Fruit fly (Drosophila melanogaster): Measurements from ENCODE around the gene CG7512.

The CG7512 gene

dm6 chr3L:11560885-11561284, 47.4 kb downstream of the CG7512 start:
- TF ChIP-seq rn (GFP tag; IDR thresholded peaks at IDR 0.05) (no peak), CG8159 (tag; optimal IDR thresholded peaks at IDR 0.05) (no peak), CG17806 (tag; optimal IDR thresholded peaks at IDR 0.05) (no peak), CG32121 (GFP tag; IDR thresholded peaks at IDR 0.05) (no peak), Pif1A (GFP tag; optimal IDR thresholded peaks at IDR 0.05) (no peak), Snoo (tag; optimal IDR thresholded peaks at IDR 0.05) (no peak), CG14655 (GFP tag; optimal IDR thresholded peaks at IDR 0.05) (no peak), D1 (tag; optimal IDR thresholded peaks at IDR 0.05) (no peak), CG12605 (GFP tag; IDR thresholded peaks at IDR 0.05) (no peak), CG10348 (GFP tag; IDR thresholded peaks at IDR 0.05) (no peak), CG15710 (tag; optimal IDR thresholded peaks at IDR 0.05) (no peak), CG4496 (GFP tag; IDR thresholded peaks at IDR 0.05) (0 out of 3 replicates have a peak, but pooled peaks have one; percentile 9), EcR (GFP tag; optimal IDR thresholded peaks at IDR 0.05) (peak; percentile 97), gl (tag; optimal IDR thresholded peaks at IDR 0.05) (no peak), Ets98B (GFP tag; IDR thresholded peaks at IDR 0.05) (no peak), CG13204 (GFP tag; optimal IDR thresholded peaks at IDR 0.05) (peak; percentile 60)

DNA sequence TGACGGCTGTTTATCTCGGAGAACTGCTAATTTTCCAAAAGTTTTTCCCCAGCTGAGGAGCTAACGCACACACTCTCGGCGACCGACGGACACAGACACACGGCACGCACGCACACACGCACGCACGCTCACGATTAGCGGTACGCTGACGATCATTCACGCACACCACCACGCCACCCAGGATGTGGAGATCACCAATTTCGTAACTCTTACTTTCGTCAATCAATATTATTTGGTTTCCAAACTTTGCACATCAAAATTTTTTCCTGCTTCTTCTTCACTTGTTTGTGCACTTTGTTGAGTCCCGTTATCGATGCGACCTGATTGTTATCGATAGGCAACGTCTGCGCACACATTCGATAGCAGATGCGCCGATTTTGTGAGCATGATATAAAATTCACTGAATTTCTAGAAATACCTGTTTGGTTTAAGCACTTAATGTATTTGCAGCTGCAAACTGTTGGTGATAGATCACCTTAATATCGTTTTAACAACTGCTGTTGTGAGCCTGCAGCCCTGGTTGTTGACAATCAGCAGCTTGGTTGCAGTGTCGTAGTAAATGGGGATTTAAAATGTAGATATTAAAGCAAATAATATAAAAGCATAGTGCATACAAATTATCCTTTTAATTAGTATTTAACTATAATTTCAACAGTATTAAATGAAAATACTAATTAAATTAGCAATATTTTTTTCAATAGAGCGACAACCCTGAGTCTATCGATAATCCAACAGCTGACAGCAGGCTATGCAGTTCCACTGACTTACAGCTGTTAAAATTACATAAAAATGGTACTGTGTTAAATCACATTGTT, 48.6 kb downstream of the CG7512 start, which contains the start of the genes CG7394 and Mob2:
CG7394 (plus strand) TSS at position 51 of the 815 bp plus-strand sequence.
Mob2 (minus strand) TSS at position 288 of the 815 bp plus-strand sequence.
- peak; percentile 87 for TF ChIP-seq Ets98B (GFP tag; IDR thresholded peaks at IDR 0.05)
- TF ChIP-seq CG10348 (GFP tag; IDR thresholded peaks at IDR 0.05), result peak; percentile 50; the same call in 1 of the 2 replicates
- TF ChIP-seq rn (GFP tag; IDR thresholded peaks at IDR 0.05), result peak; percentile 71
- peak; percentile 90 for TF ChIP-seq fd96Ca (GFP tag; IDR thresholded peaks at IDR 0.05)
- peak; percentile 87 for TF ChIP-seq Pif1B (GFP tag; optimal IDR thresholded peaks at IDR 0.05)
- TF ChIP-seq EcR (GFP tag; optimal IDR thresholded peaks at IDR 0.05), result peak; percentile 17
- TF ChIP-seq CG34367 (tag; optimal IDR thresholded peaks at IDR 0.05), result peak; percentile 80
- TF ChIP-seq CG32121 (GFP tag; IDR thresholded peaks at IDR 0.05), result peak; percentile 86; the same call in 1 of the 2 replicates
- TF ChIP-seq CG14655 (GFP tag; optimal IDR thresholded peaks at IDR 0.05), result peak; percentile 84
- peak; percentile 81 for TF ChIP-seq CG15710 (tag; optimal IDR thresholded peaks at IDR 0.05)
- peak; percentile 85 for TF ChIP-seq D1 (tag; optimal IDR thresholded peaks at IDR 0.05)
- TF ChIP-seq CG8301 (tag; optimal IDR thresholded peaks at IDR 0.05), result peak; percentile 80
- TF ChIP-seq CG12605 (GFP tag; IDR thresholded peaks at IDR 0.05), result peak; percentile 81
- TF ChIP-seq Snoo (tag; optimal IDR thresholded peaks at IDR 0.05), result peak; percentile 81
- TF ChIP-seq CG13204 (GFP tag; optimal IDR thresholded peaks at IDR 0.05), result no peak
- peak; percentile 87 for TF ChIP-seq CG4496 (GFP tag; IDR thresholded peaks at IDR 0.05)
- peak; percentile 13 for TF ChIP-seq gl (tag; optimal IDR thresholded peaks at IDR 0.05)
- TF ChIP-seq CG17806 (tag; optimal IDR thresholded peaks at IDR 0.05), result peak; percentile 87
- TF ChIP-seq CG9948 (tag; optimal IDR thresholded peaks at IDR 0.05), result peak; percentile 75
- TF ChIP-seq CG8159 (tag; optimal IDR thresholded peaks at IDR 0.05), result peak; percentile 81
- TF ChIP-seq Pif1A (GFP tag; optimal IDR thresholded peaks at IDR 0.05), result peak; percentile 88

DNA sequence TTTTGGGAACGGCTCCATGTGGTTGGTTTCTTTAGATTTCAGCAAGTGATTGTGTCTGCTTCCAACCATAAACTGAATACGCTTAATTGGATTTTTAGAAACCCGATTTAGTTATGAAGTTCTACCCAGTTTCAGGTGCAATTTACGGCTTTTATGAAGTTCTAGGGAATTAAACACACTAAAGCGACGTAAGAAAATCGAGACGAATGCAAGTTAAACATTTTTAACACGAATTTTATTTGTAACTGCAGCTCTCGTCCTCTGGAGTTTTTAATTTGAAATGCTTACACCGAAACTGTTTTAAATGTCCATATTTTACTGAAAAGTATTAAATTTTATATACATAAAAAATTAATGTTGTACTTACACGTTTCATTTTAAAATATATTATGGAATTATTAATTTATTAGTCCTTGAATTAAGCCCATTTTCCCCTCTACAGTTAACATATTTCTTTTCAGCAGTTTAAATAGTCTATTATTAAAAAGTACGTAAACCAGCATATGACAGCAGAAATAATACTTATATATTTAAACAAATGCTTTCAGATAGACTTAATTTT, 50.5 kb downstream of the CG7512 start, which contains the start of the genes CG46412 and CG33267:
CG46412 (minus strand) TSS at position 101 of the 562 bp plus-strand sequence.
CG33267 (plus strand) TSS at position 512 of the 562 bp plus-strand sequence.
- TF ChIP-seq CG14655 (GFP tag; optimal IDR thresholded peaks at IDR 0.05), result no peak
- no peak for TF ChIP-seq EcR (GFP tag; optimal IDR thresholded peaks at IDR 0.05)

Measured in whole organism, pupa.